Worm (Caenorhabditis elegans) whole organism, early embryonic: ENCODE results near the gene T22C8.6.

Experiments used
- ama-1 ChIP-seq: fragments of 150-350 bp; optimal IDR thresholded peaks from 2 replicates; lab custom pipeline; 2014
- ets-7 ChIP-seq: sonication (generic microtip); optimal IDR thresholded peaks from 2 replicates; lab custom pipeline; 2016; ENCODE audit warnings: missing genotype, missing genetic modification characterization, missing compliant biosample characterization
- hmbx-1 ChIP-seq: sonication (generic microtip); optimal IDR thresholded peaks from 2 replicates; lab custom pipeline; 2016; ENCODE audit warnings: mild to moderate bottlenecking, missing genetic modification characterization, missing compliant biosample characterization
- hnd-1 ChIP-seq: sonication (generic microtip); optimal IDR thresholded peaks from 2 replicates; lab custom pipeline; 2016; ENCODE audit warnings: missing genetic modification characterization, missing compliant biosample characterization
- pes-1 ChIP-seq: fragments of 200-800 bp; sonication (Bioruptor generic); IDR thresholded peaks from 2 replicates; pipeline ENCODE4 v1.3.6; 2022; ENCODE audit warnings: missing genetic modification reagents, missing genetic modification characterization, missing compliant biosample characterization
- sea-1 ChIP-seq: fragments of 200-800 bp; sonication (Bioruptor generic); conservative IDR thresholded peaks from 2 replicates; pipeline ENCODE4 v1.3.6; 2022; ENCODE audit warnings: missing genetic modification characterization, missing compliant biosample characterization

- TF ChIP-seq ets-7 (tag; lab: Kevin White, UChicago) = no peak
- no peak for TF ChIP-seq sea-1 (GFP tag; lab: Robert Waterston, UW)
- TF ChIP-seq hnd-1 (tag; lab: Kevin White, UChicago) = no peak
- TF ChIP-seq pes-1 (GFP tag; lab: Robert Waterston, UW) = no peak
- TF ChIP-seq ama-1 (lab: Kevin White, UChicago) = no peak
- TF ChIP-seq hmbx-1 (tag; lab: Kevin White, UChicago) = no peak
Measured at ce11 chrII:8631766-8632165, 1.7 kb upstream of the T22C8.6 start.
